Worm (Caenorhabditis elegans) whole organism, early embryonic: ENCODE measurements around the gene C46G7.1.
"Not testable (repeated sequence)": the region's sequence is repeated elsewhere in the genome, so short reads cannot be mapped to it uniquely, and the experiment has no call there.

Experiments used
- B0310.2 ChIP-seq: sonication (generic microtip); optimal IDR thresholded peaks from 2 replicates; lab custom pipeline; 2016; ENCODE audit warnings: mild to moderate bottlenecking, missing genetic modification characterization, missing compliant biosample characterization
- F13C5.2 ChIP-seq: sonication (generic microtip); optimal IDR thresholded peaks from 2 replicates; lab custom pipeline; 2017; ENCODE audit warnings: mild to moderate bottlenecking, missing genetic modification characterization, inconsistent platforms, missing compliant biosample characterization
- aly-1 ChIP-seq: sonication (generic microtip); optimal IDR thresholded peaks from 2 replicates; lab custom pipeline; 2016; ENCODE audit warnings: missing genetic modification characterization, missing compliant biosample characterization
- ama-1 ChIP-seq: fragments of 150-350 bp; optimal IDR thresholded peaks from 2 replicates; lab custom pipeline; 2014
- ceh-13 ChIP-seq: fragments of 200-800 bp; sonication (Bioruptor generic); optimal IDR thresholded peaks from 2 replicates; lab custom pipeline; 2018; ENCODE audit warnings: mild to moderate bottlenecking, missing genetic modification characterization, missing compliant biosample characterization
- ceh-36 ChIP-seq: sonication (generic microtip); optimal IDR thresholded peaks from 2 replicates; lab custom pipeline; 2016; ENCODE audit warnings: missing genetic modification characterization, inconsistent platforms, missing compliant biosample characterization
- ets-7 ChIP-seq: sonication (generic microtip); optimal IDR thresholded peaks from 2 replicates; lab custom pipeline; 2016; ENCODE audit warnings: missing genotype, missing genetic modification characterization, missing compliant biosample characterization
- flt-1 ChIP-seq: fragments of 200-800 bp; sonication (Bioruptor generic); IDR thresholded peaks from 2 replicates; pipeline ENCODE4 v1.3.6; 2022; ENCODE audit warnings: missing genetic modification characterization, missing compliant biosample characterization
- hmbx-1 ChIP-seq: sonication (generic microtip); optimal IDR thresholded peaks from 2 replicates; lab custom pipeline; 2016; ENCODE audit warnings: mild to moderate bottlenecking, missing genetic modification characterization, missing compliant biosample characterization
- hmg-4 ChIP-seq: fragments of 200-800 bp; sonication (Bioruptor generic); optimal IDR thresholded peaks from 2 replicates; lab custom pipeline; 2018; ENCODE audit warnings: mild to moderate bottlenecking, missing genetic modification characterization, missing compliant biosample characterization
- hnd-1 ChIP-seq: sonication (generic microtip); optimal IDR thresholded peaks from 2 replicates; lab custom pipeline; 2016; ENCODE audit warnings: missing genetic modification characterization, missing compliant biosample characterization
- pes-1 ChIP-seq: fragments of 200-800 bp; sonication (Bioruptor generic); IDR thresholded peaks from 2 replicates; pipeline ENCODE4 v1.3.6; 2022; ENCODE audit warnings: missing genetic modification reagents, missing genetic modification characterization, missing compliant biosample characterization
- scrt-1 ChIP-seq: fragments of 200-800 bp; sonication (Bioruptor generic); IDR thresholded peaks from 2 replicates; pipeline ENCODE4 v1.3.6; 2022; ENCODE audit warnings: missing genetic modification characterization, missing compliant biosample characterization
- sea-1 ChIP-seq: fragments of 200-800 bp; sonication (Bioruptor generic); conservative IDR thresholded peaks from 2 replicates; pipeline ENCODE4 v1.3.6; 2022; ENCODE audit warnings: missing genetic modification characterization, missing compliant biosample characterization
- tbx-11 ChIP-seq: fragments of 200-800 bp; sonication (Bioruptor generic); IDR thresholded peaks from 2 replicates; pipeline ENCODE4 v1.3.6; 2022; ENCODE audit warnings: missing genetic modification characterization, missing compliant biosample characterization
- tbx-37 ChIP-seq: fragments of 200-800 bp; sonication (Bioruptor generic); conservative IDR thresholded peaks from 2 replicates; pipeline ENCODE4 v1.3.6; 2022; ENCODE audit warnings: missing genetic modification reagents, missing genetic modification characterization, missing compliant biosample characterization
- tra-4 ChIP-seq: sonication (generic microtip); optimal IDR thresholded peaks from 2 replicates; lab custom pipeline; 2017; ENCODE audit warnings: missing genetic modification characterization, missing compliant biosample characterization

Gene C46G7.1

DNA sequence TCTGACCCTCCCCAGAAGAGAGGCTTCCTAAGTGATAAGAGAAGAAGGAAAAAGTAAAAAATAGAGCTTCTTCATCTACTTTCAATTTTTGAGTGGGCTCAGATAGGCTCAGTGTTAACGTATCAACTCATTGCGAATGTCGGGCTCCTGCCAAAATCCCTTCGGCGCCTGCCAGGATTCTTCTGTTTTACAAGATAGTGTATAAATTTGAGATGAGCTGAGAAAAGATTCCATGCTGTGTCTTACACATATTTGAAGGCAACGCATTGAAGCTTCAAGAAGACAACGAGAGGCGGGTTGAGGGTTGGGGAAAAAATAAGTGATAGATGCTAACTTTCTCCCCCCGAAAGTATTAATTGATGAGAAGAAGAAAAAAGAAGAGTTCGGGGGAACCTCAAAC is 14.6 kb downstream of the C46G7.1 start:
- TF ChIP-seq scrt-1 (GFP tag; lab: Robert Waterston, UW) = no peak
- no peak for TF ChIP-seq tbx-37 (GFP tag; lab: Robert Waterston, UW)
- no peak for TF ChIP-seq flt-1 (GFP tag; lab: Robert Waterston, UW)
- TF ChIP-seq hmg-4 (GFP tag; lab: Kevin White, UChicago) = no peak
- TF ChIP-seq ama-1 (lab: Kevin White, UChicago) = no peak
- TF ChIP-seq aly-1 (tag; lab: Kevin White, UChicago) = no peak
- TF ChIP-seq ets-7 (tag; lab: Kevin White, UChicago) = no peak
- no peak for TF ChIP-seq tra-4
- TF ChIP-seq hmbx-1 = no peak
- TF ChIP-seq F13C5.2 (tag; lab: Kevin White, UChicago) = no peak
- TF ChIP-seq ceh-36 = no peak
- no peak for TF ChIP-seq tbx-11 (GFP tag; lab: Robert Waterston, UW)
- no peak for TF ChIP-seq B0310.2 (tag; lab: Kevin White, UChicago)
- TF ChIP-seq ceh-13 (GFP tag; lab: Kevin White, UChicago) = no peak
- no peak for TF ChIP-seq sea-1
- no peak for TF ChIP-seq pes-1 (GFP tag; lab: Robert Waterston, UW)
- no peak for TF ChIP-seq hnd-1 (tag; lab: Kevin White, UChicago)

DNA sequence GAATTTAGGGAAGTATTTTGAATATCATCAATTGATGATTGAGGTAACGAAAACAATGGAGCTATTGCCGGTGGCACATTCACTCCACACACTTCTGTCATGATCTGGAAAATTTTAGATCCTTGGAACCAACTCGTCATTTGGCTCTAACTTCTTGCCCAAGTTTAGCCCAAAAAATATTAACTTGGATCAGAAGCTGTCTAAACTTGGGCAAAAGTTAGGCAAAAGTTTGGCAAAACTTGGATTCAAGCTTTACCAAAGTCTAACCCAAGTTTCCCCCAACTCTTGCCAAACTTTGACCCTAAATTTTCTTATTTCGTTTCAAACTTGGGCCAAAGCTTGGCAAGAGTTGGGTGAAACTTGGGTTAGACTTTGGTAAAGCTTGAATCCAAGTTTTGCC is 15.7 kb downstream of the C46G7.1 start, which contains the start of gene pqn-22:
pqn-22 (minus strand) TSS at position 101 of the 400 bp plus-strand sequence.
- not testable (repeated sequence) for TF ChIP-seq hmbx-1; tra-4; ets-7 (tag; lab: Kevin White, UChicago)

DNA sequence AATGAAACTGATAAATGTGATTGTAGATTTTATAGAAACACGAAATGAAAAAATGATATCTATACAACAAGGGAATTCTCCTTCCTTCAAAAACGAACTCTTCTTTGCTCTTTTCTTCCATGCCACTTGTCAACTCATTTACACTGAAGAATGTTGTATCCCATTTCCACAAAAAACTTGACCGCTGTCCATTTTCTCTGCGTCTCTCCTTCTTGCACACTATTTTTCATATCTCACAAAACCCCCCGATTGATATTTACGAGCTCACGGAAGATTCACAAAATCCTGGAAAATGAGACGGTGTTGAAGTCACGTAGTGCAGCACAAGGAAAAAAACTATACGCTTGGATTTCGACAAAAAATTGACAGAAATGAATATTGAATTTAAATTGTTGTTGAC is 17.3 kb downstream of the C46G7.1 start:
- TF ChIP-seq sea-1 (no peak), hnd-1 (tag; lab: Kevin White, UChicago) (no peak), B0310.2 (tag; lab: Kevin White, UChicago) (no peak), pes-1 (GFP tag; lab: Robert Waterston, UW) (no peak), tbx-37 (GFP tag; lab: Robert Waterston, UW) (no peak), tra-4 (no peak), aly-1 (tag; lab: Kevin White, UChicago) (no peak), tbx-11 (GFP tag; lab: Robert Waterston, UW) (no peak), ceh-13 (GFP tag; lab: Kevin White, UChicago) (no peak), ceh-36 (no peak), F13C5.2 (tag; lab: Kevin White, UChicago) (no peak)

DNA sequence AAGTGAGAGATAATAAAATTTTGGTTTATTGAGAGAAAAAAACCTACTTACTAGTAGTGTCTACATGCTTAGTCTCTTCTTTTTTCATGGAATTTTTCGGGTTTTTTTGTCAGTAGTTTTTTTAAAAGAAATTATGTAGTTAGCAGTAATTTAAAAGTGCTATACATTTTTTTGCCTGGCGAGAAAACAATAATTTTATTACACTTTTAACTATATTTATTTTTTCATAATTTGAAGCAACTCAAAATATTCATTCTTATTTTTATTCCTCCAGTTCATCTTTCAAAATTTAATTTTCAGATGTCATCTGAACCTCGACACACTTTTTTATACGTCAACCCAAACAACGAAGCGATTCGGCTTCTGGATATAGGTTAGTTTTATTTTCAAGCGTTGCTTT is 22.9 kb downstream of the C46G7.1 start, which contains the start of gene kcc-2:
kcc-2 (plus strand) TSS at position 301 of the 400 bp plus-strand sequence.
- no peak for TF ChIP-seq hmg-4 (GFP tag; lab: Kevin White, UChicago)
- TF ChIP-seq tbx-11 (GFP tag; lab: Robert Waterston, UW) = no peak
- TF ChIP-seq hmbx-1 = no peak
- TF ChIP-seq ceh-36 = no peak
- no peak for TF ChIP-seq hnd-1 (tag; lab: Kevin White, UChicago)
- TF ChIP-seq tra-4 = no peak
- no peak for TF ChIP-seq F13C5.2 (tag; lab: Kevin White, UChicago)
- no peak for TF ChIP-seq ceh-13 (GFP tag; lab: Kevin White, UChicago)
- no peak for TF ChIP-seq pes-1 (GFP tag; lab: Robert Waterston, UW)
- no peak for TF ChIP-seq B0310.2 (tag; lab: Kevin White, UChicago)
- no peak for TF ChIP-seq scrt-1 (GFP tag; lab: Robert Waterston, UW)

DNA sequence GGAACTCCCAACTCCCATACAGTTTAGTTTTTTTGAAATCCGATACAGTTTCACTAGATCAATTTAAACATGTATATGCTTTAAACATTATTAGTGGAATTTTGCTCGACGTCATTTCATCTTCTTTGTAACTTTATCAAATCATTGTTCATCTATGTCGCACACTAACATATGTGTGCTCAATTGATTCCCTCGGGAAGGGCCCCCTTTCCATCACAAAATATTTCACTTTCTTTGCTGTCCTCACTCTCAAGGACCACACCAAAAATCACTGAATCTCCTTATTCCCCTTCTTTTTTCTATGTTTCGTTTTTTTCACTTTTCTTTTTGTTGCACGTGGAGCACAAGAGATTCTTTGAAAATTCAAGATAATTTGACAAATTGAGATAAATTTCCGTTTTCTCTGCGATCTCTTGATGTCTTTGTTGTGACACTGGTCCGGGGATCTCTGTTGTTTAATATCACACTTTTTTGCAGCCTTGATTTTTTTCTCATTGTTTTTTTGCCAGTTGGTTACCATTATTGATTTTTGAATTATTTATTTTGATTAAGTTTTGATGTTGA is 29.4 kb downstream of the C46G7.1 start:
- TF ChIP-seq tra-4 = no peak
- no peak for TF ChIP-seq ceh-13 (GFP tag; lab: Kevin White, UChicago)
- no peak for TF ChIP-seq hnd-1 (tag; lab: Kevin White, UChicago)
- no peak for TF ChIP-seq F13C5.2 (tag; lab: Kevin White, UChicago)
- TF ChIP-seq B0310.2 (tag; lab: Kevin White, UChicago) = no peak

DNA sequence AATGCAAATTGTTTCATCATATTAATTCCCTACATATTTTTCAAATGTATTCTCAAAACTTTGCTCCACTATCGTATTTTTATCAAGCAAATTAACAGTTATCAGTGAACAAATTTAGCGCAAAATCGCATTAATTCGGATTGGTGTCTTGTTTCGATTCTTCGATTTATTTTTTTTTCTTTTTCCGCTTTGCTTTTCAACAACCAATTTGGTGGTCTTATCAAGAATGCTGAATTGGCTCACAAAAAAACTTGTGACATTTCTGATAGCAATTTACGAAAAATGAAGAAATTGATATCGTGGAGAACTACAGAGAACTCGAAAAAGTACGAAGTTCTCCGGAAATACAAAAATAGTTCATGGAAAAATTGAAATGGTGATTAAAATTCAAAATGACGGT is 30.7 kb downstream of the C46G7.1 start:
- no peak for TF ChIP-seq ceh-13 (GFP tag; lab: Kevin White, UChicago)
- no peak for TF ChIP-seq scrt-1 (GFP tag; lab: Robert Waterston, UW)
- no peak for TF ChIP-seq hnd-1 (tag; lab: Kevin White, UChicago)
- no peak for TF ChIP-seq ets-7 (tag; lab: Kevin White, UChicago)
- TF ChIP-seq tbx-11 (GFP tag; lab: Robert Waterston, UW) = no peak

DNA sequence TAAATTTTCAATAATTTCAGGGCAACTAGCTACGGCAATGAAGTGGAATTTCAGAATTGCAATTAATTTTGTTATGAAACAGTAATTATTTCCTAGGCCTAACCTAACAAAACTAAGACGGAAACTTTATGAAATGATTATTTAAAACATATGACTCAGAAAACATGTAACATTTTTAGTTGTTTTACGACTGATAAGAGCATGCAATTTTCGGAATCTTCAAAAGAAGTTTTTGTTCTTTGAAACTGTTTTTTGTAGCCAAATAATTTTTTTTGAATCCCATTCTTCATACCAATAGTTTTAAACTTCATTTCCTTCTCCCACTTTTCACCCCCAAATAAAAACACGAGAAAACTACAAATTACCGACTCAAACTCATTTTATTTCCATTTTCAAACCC is 31.3 kb downstream of the C46G7.1 start:
- no peak for TF ChIP-seq ama-1 (lab: Kevin White, UChicago)
- no peak for TF ChIP-seq ceh-36
- TF ChIP-seq flt-1 (GFP tag; lab: Robert Waterston, UW) = no peak
- no peak for TF ChIP-seq hnd-1 (tag; lab: Kevin White, UChicago)
- no peak for TF ChIP-seq scrt-1 (GFP tag; lab: Robert Waterston, UW)
- no peak for TF ChIP-seq tbx-37 (GFP tag; lab: Robert Waterston, UW)
- no peak for TF ChIP-seq tbx-11 (GFP tag; lab: Robert Waterston, UW)
- no peak for TF ChIP-seq B0310.2 (tag; lab: Kevin White, UChicago)
- no peak for TF ChIP-seq hmbx-1

DNA sequence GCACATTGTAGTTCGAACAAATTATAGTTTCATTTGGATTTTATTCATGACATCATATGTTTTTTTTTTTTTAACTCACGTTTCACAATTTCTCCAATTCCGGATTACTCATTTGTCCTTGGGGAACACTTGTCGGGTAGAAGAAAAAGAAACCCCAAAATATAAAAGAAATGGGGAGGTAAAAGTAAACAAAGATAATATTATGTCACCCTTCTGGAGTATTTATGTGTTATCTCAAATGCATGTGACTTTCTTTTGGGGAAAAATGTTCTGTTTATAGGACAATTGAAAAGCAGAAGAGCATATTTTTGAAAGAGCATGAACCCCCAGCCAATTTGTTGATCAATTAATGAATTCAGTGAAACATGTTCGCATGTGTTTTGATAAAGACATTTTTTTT is 34.1 kb downstream of the C46G7.1 start:
- TF ChIP-seq hmg-4 (GFP tag; lab: Kevin White, UChicago) = no peak
- no peak for TF ChIP-seq ets-7 (tag; lab: Kevin White, UChicago)
- no peak for TF ChIP-seq hnd-1 (tag; lab: Kevin White, UChicago)
- no peak for TF ChIP-seq ceh-36
- TF ChIP-seq tbx-11 (GFP tag; lab: Robert Waterston, UW) = no peak
- no peak for TF ChIP-seq flt-1 (GFP tag; lab: Robert Waterston, UW)
- no peak for TF ChIP-seq ama-1 (lab: Kevin White, UChicago)
- TF ChIP-seq tra-4 = no peak
- no peak for TF ChIP-seq hmbx-1
